Fruit fly (Drosophila melanogaster) whole organism, embryonic: ENCODE results near the gene CG13484.
A peak's percentile ranks its signal among the peaks of the same experiment; 100 is the strongest.

Source experiments
- Adf1 ChIP-seq: fragments of 200-800 bp; sonication (Bioruptor generic); IDR thresholded peaks from 2 replicates; pipeline ENCODE4 v1.3.6; 2022; ENCODE audit warnings: missing biosample characterization, missing genetic modification characterization
- CG12391 ChIP-seq: fragments of 200-800 bp; sonication (Bioruptor generic); optimal IDR thresholded peaks from 3 replicates; lab custom pipeline; 2018; ENCODE audit warnings: missing biosample characterization, mild to moderate bottlenecking, missing genetic modification characterization, moderate library complexity
- CG13123 ChIP-seq: fragments of 200-800 bp; sonication (Bioruptor generic); optimal IDR thresholded peaks from 2 replicates; lab custom pipeline; 2016; ENCODE audit warnings: missing biosample characterization, missing genetic modification characterization
- CG15601 ChIP-seq: fragments of 200-800 bp; sonication (Bioruptor generic); optimal IDR thresholded peaks from 3 replicates; lab custom pipeline; 2019; ENCODE audit warnings: missing biosample characterization, mild to moderate bottlenecking, missing genetic modification characterization, moderate library complexity
- CG1602 ChIP-seq: fragments of 200-800 bp; sonication (Bioruptor generic); optimal IDR thresholded peaks from 3 replicates; lab custom pipeline; 2016; ENCODE audit warnings: missing biosample characterization, missing genetic modification characterization
- CG17385 ChIP-seq: fragments of 200-800 bp; sonication (Bioruptor generic); optimal IDR thresholded peaks from 3 replicates; lab custom pipeline; 2018; ENCODE audit warnings: missing biosample characterization, mild to moderate bottlenecking, missing genetic modification characterization
- CG1792 ChIP-seq: fragments of 200-800 bp; sonication (Bioruptor generic); optimal IDR thresholded peaks from 2 replicates; lab custom pipeline; 2016; ENCODE audit warnings: missing biosample characterization, missing genetic modification characterization
- CG33213 ChIP-seq: fragments of 200-800 bp; sonication (Bioruptor generic); optimal IDR thresholded peaks from 3 replicates; lab custom pipeline; 2016; ENCODE audit warnings: missing biosample characterization, missing genetic modification characterization
- CG3726 ChIP-seq: fragments of 200-800 bp; sonication (Bioruptor generic); IDR thresholded peaks from 3 replicates; pipeline ENCODE4, ENCODE4 v1.3.6; 2022; ENCODE audit warnings: missing biosample characterization, missing genetic modification characterization
- CG4360 ChIP-seq: fragments of 200-800 bp; sonication (Bioruptor generic); IDR thresholded peaks from 2 replicates; pipeline ENCODE4 v1.3.6; 2022; ENCODE audit warnings: missing biosample characterization, missing genetic modification characterization
- CG4424 ChIP-seq: fragments of 200-800 bp; sonication (Bioruptor generic); optimal IDR thresholded peaks from 3 replicates; lab custom pipeline; 2016; ENCODE audit warnings: missing biosample characterization, missing genetic modification characterization
- CG6175 ChIP-seq: fragments of 200-800 bp; sonication (Bioruptor generic); IDR thresholded peaks from 3 replicates; pipeline ENCODE4 v1.3.6; 2022; ENCODE audit warnings: missing biosample characterization, missing genetic modification characterization
- CG8290 ChIP-seq, 3 experiments: fragments of 200-800 bp; sonication (Bioruptor generic); optimal IDR thresholded peaks; 2 replicates each; lab custom pipeline; 2016 to 2019; ENCODE audit warnings: missing biosample characterization in 3 of 3, missing genetic modification characterization in 3 of 3, mild to moderate bottlenecking in 2 of 3, moderate library complexity in 1 of 3
- CTCF ChIP-seq: fragments of 200-800 bp; sonication (Bioruptor generic); optimal IDR thresholded peaks from 2 replicates; lab custom pipeline; 2017; ENCODE audit warnings: missing biosample characterization, mild to moderate bottlenecking, missing genetic modification characterization, moderate library complexity
- Dek ChIP-seq: fragments of 200-800 bp; sonication (Bioruptor generic); optimal IDR thresholded peaks from 3 replicates; lab custom pipeline; 2019; ENCODE audit warnings: missing biosample characterization, mild to moderate bottlenecking, missing genetic modification characterization, moderate library complexity
- Doc3 ChIP-seq: fragments of 200-800 bp; sonication (Bioruptor generic); IDR thresholded peaks from 3 replicates; pipeline ENCODE4 v1.3.6; 2022; ENCODE audit warnings: missing biosample characterization, missing genetic modification characterization; ENCODE audit not compliant: partially characterized antibody
- E2f2 ChIP-seq: fragments of 200-800 bp; sonication (Bioruptor generic); IDR thresholded peaks from 2 replicates; pipeline ENCODE4 v1.3.6; 2022; ENCODE audit warnings: missing biosample characterization, missing genetic modification characterization
- Ets65A ChIP-seq: fragments of 200-800 bp; sonication (Bioruptor generic); peaks from one replicate; lab custom pipeline; 2016; ENCODE audit warnings: missing biosample characterization, missing genetic modification characterization
- Ets97D ChIP-seq: fragments of 200-800 bp; sonication (Bioruptor generic); optimal IDR thresholded peaks from 3 replicates; lab custom pipeline; 2016; ENCODE audit warnings: missing biosample characterization, missing genetic modification characterization
- HmgZ ChIP-seq: fragments of 200-800 bp; sonication (Bioruptor generic); optimal IDR thresholded peaks from 2 replicates; lab custom pipeline; 2018; ENCODE audit warnings: missing biosample characterization, mild to moderate bottlenecking, missing genetic modification characterization
- Hr51 ChIP-seq, 2 experiments: fragments of 200-800 bp; sonication (Bioruptor generic); optimal IDR thresholded peaks; 2 replicates in 1 of 2; 3 replicates in 1 of 2; lab custom pipeline; 2016 to 2018; ENCODE audit warnings: missing biosample characterization in 2 of 2, missing genetic modification characterization in 2 of 2, mild to moderate bottlenecking in 1 of 2, moderate library complexity in 1 of 2
- NC2α ChIP-seq: fragments of 200-800 bp; sonication (Bioruptor generic); optimal IDR thresholded peaks from 2 replicates; lab custom pipeline; 2016; ENCODE audit warnings: missing biosample characterization, missing genetic modification characterization
- Neu2 ChIP-seq: fragments of 200-800 bp; sonication (Bioruptor generic); optimal IDR thresholded peaks from 3 replicates; lab custom pipeline; 2016; ENCODE audit warnings: missing biosample characterization, missing genetic modification characterization, borderline replicate concordance
- Nf-YC ChIP-seq: fragments of 200-800 bp; optimal IDR thresholded peaks from 3 replicates; lab custom pipeline; 2019; ENCODE audit warnings: missing biosample characterization, mild to moderate bottlenecking, missing genetic modification characterization, moderate library complexity
- Pdp1 ChIP-seq, 2 experiments: fragments of 200-800 bp; sonication (Bioruptor generic); optimal IDR thresholded peaks; 3 replicates each; lab custom pipeline; 2016; ENCODE audit warnings: missing biosample characterization in 2 of 2, missing genetic modification characterization in 2 of 2, mild to moderate bottlenecking in 1 of 2, moderate library complexity in 1 of 2
- Scr ChIP-seq: fragments of 200-800 bp; sonication (Bioruptor generic); IDR thresholded peaks from 2 replicates; pipeline ENCODE4 v1.3.6; 2022; ENCODE audit warnings: missing biosample characterization, missing genetic modification characterization; ENCODE audit not compliant: partially characterized antibody
- bowl ChIP-seq: fragments of 200-800 bp; sonication (Bioruptor generic); IDR thresholded peaks from 2 replicates; pipeline ENCODE4 v1.3.6; 2022; ENCODE audit warnings: missing biosample characterization, missing genetic modification characterization
- br ChIP-seq: fragments of >200 bp; optimal IDR thresholded peaks from 2 replicates; lab custom pipeline; 2017
- bsh ChIP-seq, 2 experiments: fragments of 200-800 bp; sonication (Bioruptor generic); optimal IDR thresholded peaks; 2 replicates each; lab custom pipeline; 2017 to 2018; ENCODE audit warnings: mild to moderate bottlenecking in 2 of 2, missing biosample characterization in 2 of 2, missing genetic modification characterization in 2 of 2, moderate library complexity in 1 of 2
- btn ChIP-seq: fragments of 200-800 bp; sonication (Bioruptor generic); optimal IDR thresholded peaks from 2 replicates; lab custom pipeline; 2016; ENCODE audit warnings: missing biosample characterization, missing genetic modification characterization
- cad ChIP-seq: fragments of >200 bp; optimal IDR thresholded peaks from 2 replicates; lab custom pipeline; 2017; ENCODE audit warnings: missing biosample characterization, missing genetic modification characterization
- danr ChIP-seq: fragments of 200-800 bp; sonication (Bioruptor generic); IDR thresholded peaks from 2 replicates; pipeline ENCODE4 v1.3.6; 2022; ENCODE audit warnings: missing biosample characterization, missing genetic modification characterization
- dmrt99B ChIP-seq: fragments of 200-800 bp; sonication (Bioruptor generic); optimal IDR thresholded peaks from 2 replicates; lab custom pipeline; 2018; ENCODE audit warnings: missing biosample characterization, mild to moderate bottlenecking, missing genetic modification characterization, moderate library complexity
- emc ChIP-seq: fragments of 200-800 bp; sonication (Bioruptor generic); optimal IDR thresholded peaks from 2 replicates; lab custom pipeline; 2016; ENCODE audit warnings: missing biosample characterization, missing genetic modification characterization
- fd102C ChIP-seq: fragments of 200-800 bp; sonication (Bioruptor generic); optimal IDR thresholded peaks from 2 replicates; lab custom pipeline; 2018; ENCODE audit warnings: missing biosample characterization, mild to moderate bottlenecking, missing genetic modification characterization, moderate library complexity
- fd3F ChIP-seq: fragments of 200-800 bp; sonication (Bioruptor generic); optimal IDR thresholded peaks from 2 replicates; lab custom pipeline; 2018; ENCODE audit warnings: missing biosample characterization, mild to moderate bottlenecking, missing genetic modification characterization, moderate library complexity
- fd96Cb ChIP-seq: fragments of 200-800 bp; sonication (Bioruptor generic); optimal IDR thresholded peaks from 2 replicates; lab custom pipeline; 2018; ENCODE audit warnings: missing biosample characterization, mild to moderate bottlenecking, missing genetic modification characterization, moderate library complexity
- gem ChIP-seq: fragments of 200-800 bp; sonication (Bioruptor generic); optimal IDR thresholded peaks from 2 replicates; lab custom pipeline; 2019; ENCODE audit warnings: missing biosample characterization, mild to moderate bottlenecking, missing genetic modification characterization, moderate library complexity
- mirr ChIP-seq: fragments of 200-800 bp; sonication (Bioruptor generic); optimal IDR thresholded peaks from 3 replicates; lab custom pipeline; 2018; ENCODE audit warnings: missing biosample characterization, mild to moderate bottlenecking, missing genetic modification characterization
- nmo ChIP-seq: fragments of 200-800 bp; sonication (Bioruptor generic); optimal IDR thresholded peaks from 2 replicates; lab custom pipeline; 2018; ENCODE audit warnings: missing biosample characterization, mild to moderate bottlenecking, missing genetic modification characterization, moderate library complexity
- oc ChIP-seq: fragments of 200-800 bp; sonication (Bioruptor generic); optimal IDR thresholded peaks from 2 replicates; lab custom pipeline; 2018; ENCODE audit warnings: missing biosample characterization, mild to moderate bottlenecking, missing genetic modification characterization, moderate library complexity
- pb ChIP-seq: fragments of 200-800 bp; sonication (Bioruptor generic); optimal IDR thresholded peaks from 3 replicates; lab custom pipeline; 2016; ENCODE audit warnings: missing biosample characterization, missing genetic modification characterization
- pfk ChIP-seq: fragments of 200-800 bp; sonication (Bioruptor generic); optimal IDR thresholded peaks from 2 replicates; lab custom pipeline; 2018; ENCODE audit warnings: missing biosample characterization, mild to moderate bottlenecking, missing genetic modification characterization, moderate library complexity
- pho ChIP-seq: fragments of 200-800 bp; sonication (Bioruptor generic); optimal IDR thresholded peaks from 2 replicates; lab custom pipeline; 2016; ENCODE audit warnings: missing biosample characterization, missing genetic modification characterization
- sima ChIP-seq: fragments of 200-800 bp; sonication (Bioruptor generic); optimal IDR thresholded peaks from 2 replicates; lab custom pipeline; 2016; ENCODE audit warnings: missing biosample characterization, missing genetic modification characterization
- sqz ChIP-seq: fragments of 200-800 bp; sonication (Bioruptor generic); optimal IDR thresholded peaks from 3 replicates; lab custom pipeline; 2018; ENCODE audit warnings: missing biosample characterization, mild to moderate bottlenecking, missing genetic modification characterization
- trh ChIP-seq: fragments of 200-800 bp; sonication (Bioruptor generic); optimal IDR thresholded peaks from 2 replicates; lab custom pipeline; 2016; ENCODE audit warnings: missing biosample characterization, missing genetic modification characterization
- tup ChIP-seq: fragments of 200-800 bp; sonication (Bioruptor generic); optimal IDR thresholded peaks from 2 replicates; lab custom pipeline; 2016; ENCODE audit warnings: missing biosample characterization, mild to moderate bottlenecking, missing genetic modification characterization, moderate library complexity
- unpg ChIP-seq: fragments of 200-800 bp; sonication (Bioruptor generic); optimal IDR thresholded peaks from 3 replicates; lab custom pipeline; 2018; ENCODE audit warnings: missing biosample characterization, mild to moderate bottlenecking, missing genetic modification characterization, moderate library complexity
- zfh1 ChIP-seq: fragments of 200-800 bp; sonication (Bioruptor generic); IDR thresholded peaks from 3 replicates; pipeline ENCODE4 v1.3.6; 2022; ENCODE audit warnings: missing biosample characterization, missing genetic modification characterization
- zfh2 ChIP-seq: fragments of 200-800 bp; sonication (Bioruptor generic); optimal IDR thresholded peaks from 2 replicates; lab custom pipeline; 2016; ENCODE audit warnings: missing biosample characterization, missing genetic modification characterization

The CG13484 gene

DNA sequence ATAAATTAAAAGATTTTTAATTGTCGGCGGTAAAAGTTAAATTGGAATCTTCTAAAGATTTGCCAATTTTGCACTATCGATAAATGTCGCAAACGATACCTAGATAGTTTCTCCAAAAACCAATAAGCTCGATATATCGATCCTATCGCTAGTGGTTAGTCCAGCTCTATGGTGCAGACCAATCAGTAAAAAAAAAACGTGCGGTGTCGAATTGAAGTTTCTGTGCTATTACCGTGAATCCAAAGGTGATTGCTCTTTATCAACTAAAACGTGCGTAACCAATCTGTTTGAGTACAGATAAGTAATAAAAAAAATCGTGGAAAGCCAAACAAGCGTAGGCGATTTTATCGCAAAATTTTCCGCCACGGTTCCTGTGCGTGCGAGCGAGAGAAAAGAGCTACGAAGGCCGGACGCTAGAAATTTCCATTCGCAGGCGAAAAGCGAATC is 16.0 kb downstream of the CG13484 start, which contains the start of gene Hsp110 (continued):
- peak; percentile 3 for TF ChIP-seq oc (tag; lab: Kevin White, UChicago)
- TF ChIP-seq CG15601: peak; percentile 27
- no peak for TF ChIP-seq fd3F (GFP tag; lab: Kevin White, UChicago)
- no peak for TF ChIP-seq btn (GFP tag; lab: Kevin White, UChicago)
- peak; percentile 10 for TF ChIP-seq pho (GFP tag; lab: Kevin White, UChicago)
- no peak for TF ChIP-seq tup (GFP tag; lab: Kevin White, UChicago)
- no peak for TF ChIP-seq danr (GFP tag; lab: Robert Waterston, UW)
- peak; percentile 95 for TF ChIP-seq E2f2 (GFP tag; lab: Robert Waterston, UW)
- no peak for TF ChIP-seq Neu2
- TF ChIP-seq CG1792 (GFP tag; lab: Kevin White, UChicago): peak; percentile 25
- no peak for TF ChIP-seq zfh1
- peak in 1 of 2 experiments; percentile 42 for TF ChIP-seq Pdp1 (GFP tag; optimal IDR thresholded peaks at IDR 0.05; lab: Kevin White, UChicago)
- TF ChIP-seq emc: no peak
- TF ChIP-seq NC2α (GFP tag; lab: Kevin White, UChicago): no peak
- TF ChIP-seq CG17385 (GFP tag; lab: Kevin White, UChicago): no peak
- TF ChIP-seq CTCF: peak; percentile 9
- peak; percentile 62 for TF ChIP-seq Ets97D (GFP tag; lab: Kevin White, UChicago)
- peak; percentile 67 for TF ChIP-seq HmgZ (tag; lab: Kevin White, UChicago)
- peak; percentile 44 for TF ChIP-seq Ets65A
- no peak for TF ChIP-seq fd96Cb (tag; lab: Kevin White, UChicago)
- no peak for TF ChIP-seq cad
- TF ChIP-seq Hr51 (GFP tag; optimal IDR thresholded peaks at IDR 0.05; lab: Kevin White, UChicago): no peak
- peak; percentile 32 for TF ChIP-seq Nf-YC (tag; lab: Kevin White, UChicago)
- TF ChIP-seq trh: no peak
- TF ChIP-seq br: no peak
- TF ChIP-seq Doc3: peak; percentile 95
- peak; percentile 7 for TF ChIP-seq unpg
- TF ChIP-seq sima (GFP tag; lab: Kevin White, UChicago): no peak
- TF ChIP-seq CG4360: no peak
- no peak for TF ChIP-seq dmrt99B (tag; lab: Kevin White, UChicago)
- TF ChIP-seq CG6175 (GFP tag; lab: Robert Waterston, UW): no peak
- TF ChIP-seq bowl (GFP tag; lab: Robert Waterston, UW): no peak
- TF ChIP-seq CG12391 (tag; lab: Kevin White, UChicago): peak; percentile 31
- peak; percentile 37 for TF ChIP-seq Dek (tag; lab: Kevin White, UChicago)
- TF ChIP-seq Scr (GFP tag; lab: Robert Waterston, UW): peak; percentile 99
- peak; percentile 53 for TF ChIP-seq nmo
- TF ChIP-seq bsh (GFP tag; optimal IDR thresholded peaks at IDR 0.05; lab: Kevin White, UChicago): peak in 1 of 2 experiments; percentile 4
- TF ChIP-seq fd102C (GFP tag; lab: Kevin White, UChicago): no peak
- peak; percentile 56 for TF ChIP-seq CG33213 (GFP tag; lab: Kevin White, UChicago)
- TF ChIP-seq sqz (GFP tag; lab: Kevin White, UChicago): peak; percentile 98
- peak; percentile 33 for TF ChIP-seq zfh2
- no peak for TF ChIP-seq CG1602 (GFP tag; lab: Kevin White, UChicago)
- no peak for TF ChIP-seq pb (GFP tag; lab: Kevin White, UChicago)
- peak; percentile 24 for TF ChIP-seq gem (tag; lab: Kevin White, UChicago)
- no peak for TF ChIP-seq pfk (GFP tag; lab: Kevin White, UChicago)
- no peak for TF ChIP-seq CG13123
- no peak for TF ChIP-seq CG4424 (GFP tag; lab: Kevin White, UChicago)
- TF ChIP-seq mirr (GFP tag; lab: Kevin White, UChicago): peak; percentile 51
- TF ChIP-seq CG3726: no peak
- 0 out of 2 replicates have a peak, but pooled peaks have one; percentile 14 for TF ChIP-seq Adf1
- no peak for TF ChIP-seq CG8290 (GFP tag; optimal IDR thresholded peaks at IDR 0.05; lab: Kevin White, UChicago)
- no peak for TF ChIP-seq CG8290 (tag; optimal IDR thresholded peaks at IDR 0.05; lab: Kevin White, UChicago)
